Worm (Caenorhabditis elegans): ENCODE data around the gene tsct-1.

The tsct-1 gene

ce11 chrX:12484078-12484477 is 50.2 kb downstream of the tsct-1 start:
- TF ChIP-seq ets-7 (tag; optimal IDR thresholded peaks at IDR 0.05) (no peak), hmg-4 (GFP tag; optimal IDR thresholded peaks at IDR 0.05) (no peak), scrt-1 (GFP tag; IDR thresholded peaks at IDR 0.05) (no peak), ceh-13 (GFP tag; optimal IDR thresholded peaks at IDR 0.05) (no peak), tbx-11 (GFP tag; IDR thresholded peaks at IDR 0.05) (no peak), ceh-36 (tag; optimal IDR thresholded peaks at IDR 0.05) (no peak), flt-1 (GFP tag; IDR thresholded peaks at IDR 0.05) (no peak), tbx-37 (GFP tag; conservative IDR thresholded peaks at IDR 0.05) (no peak), tra-4 (tag; optimal IDR thresholded peaks at IDR 0.05) (no peak), hmbx-1 (tag; optimal IDR thresholded peaks at IDR 0.05) (no peak), aly-1 (tag; optimal IDR thresholded peaks at IDR 0.05) (no peak), F13C5.2 (tag; optimal IDR thresholded peaks at IDR 0.05) (no peak), ama-1 (optimal IDR thresholded peaks at IDR 0.05) (no peak), pes-1 (GFP tag; IDR thresholded peaks at IDR 0.05) (no peak)

ce11 chrX:12484749-12485148 is 50.9 kb downstream of the tsct-1 start, which contains the start of gene tbc-13:
tbc-13 (plus strand) TSS chrX:12485049.
- TF ChIP-seq ets-7 (tag; optimal IDR thresholded peaks at IDR 0.05), result no peak
- no peak for TF ChIP-seq B0310.2 (tag; optimal IDR thresholded peaks at IDR 0.05)
- TF ChIP-seq aly-1 (tag; optimal IDR thresholded peaks at IDR 0.05), result no peak
- no peak for TF ChIP-seq ceh-36 (tag; optimal IDR thresholded peaks at IDR 0.05)
- no peak for TF ChIP-seq tbx-37 (GFP tag; conservative IDR thresholded peaks at IDR 0.05)

ce11 chrX:12491138-12491537 is 57.2 kb downstream of the tsct-1 start:
- TF ChIP-seq pes-1 (GFP tag; IDR thresholded peaks at IDR 0.05), result no peak
- TF ChIP-seq B0310.2 (tag; optimal IDR thresholded peaks at IDR 0.05), result no peak
- TF ChIP-seq aly-1 (tag; optimal IDR thresholded peaks at IDR 0.05), result no peak
- no peak for TF ChIP-seq hnd-1 (tag; optimal IDR thresholded peaks at IDR 0.05)
- TF ChIP-seq F13C5.2 (tag; optimal IDR thresholded peaks at IDR 0.05), result no peak
- no peak for TF ChIP-seq hmbx-1 (tag; optimal IDR thresholded peaks at IDR 0.05)
- TF ChIP-seq ceh-13 (GFP tag; optimal IDR thresholded peaks at IDR 0.05), result no peak
- TF ChIP-seq tbx-37 (GFP tag; conservative IDR thresholded peaks at IDR 0.05), result no peak
- TF ChIP-seq flt-1 (GFP tag; IDR thresholded peaks at IDR 0.05), result no peak
- TF ChIP-seq ama-1 (optimal IDR thresholded peaks at IDR 0.05), result no peak
- no peak for TF ChIP-seq tbx-11 (GFP tag; IDR thresholded peaks at IDR 0.05)
- TF ChIP-seq sea-1 (GFP tag; conservative IDR thresholded peaks at IDR 0.05), result no peak
- TF ChIP-seq hmg-4 (GFP tag; optimal IDR thresholded peaks at IDR 0.05), result no peak
- no peak for TF ChIP-seq ceh-36 (tag; optimal IDR thresholded peaks at IDR 0.05)
- TF ChIP-seq ets-7 (tag; optimal IDR thresholded peaks at IDR 0.05), result no peak
- TF ChIP-seq scrt-1 (GFP tag; IDR thresholded peaks at IDR 0.05), result no peak
- no peak for TF ChIP-seq tra-4 (tag; optimal IDR thresholded peaks at IDR 0.05)

- TF ChIP-seq aly-1 (tag; optimal IDR thresholded peaks at IDR 0.05), result no peak
- TF ChIP-seq tbx-37 (GFP tag; conservative IDR thresholded peaks at IDR 0.05), result no peak
- no peak for TF ChIP-seq flt-1 (GFP tag; IDR thresholded peaks at IDR 0.05)
- no peak for TF ChIP-seq ceh-13 (GFP tag; optimal IDR thresholded peaks at IDR 0.05)
- TF ChIP-seq sea-1 (GFP tag; conservative IDR thresholded peaks at IDR 0.05), result no peak
- TF ChIP-seq F13C5.2 (tag; optimal IDR thresholded peaks at IDR 0.05), result no peak
- TF ChIP-seq hnd-1 (tag; optimal IDR thresholded peaks at IDR 0.05), result no peak
- TF ChIP-seq ceh-36 (tag; optimal IDR thresholded peaks at IDR 0.05), result no peak
- TF ChIP-seq hmbx-1 (tag; optimal IDR thresholded peaks at IDR 0.05), result no peak
- TF ChIP-seq B0310.2 (tag; optimal IDR thresholded peaks at IDR 0.05), result no peak
These were observed 58.6 kb downstream of the tsct-1 start, which contains the start of gene lips-1 for ce11 chrX:12492467-12492866. lips-1 (plus strand) TSS chrX:12492767.

Data from whole organism, early embryonic.